Fruit fly (Drosophila melanogaster) whole organism, embryonic: Measurements from ENCODE around the gene hob.
A peak's percentile ranks its signal among the peaks of the same experiment; 100 is the strongest.

Source experiments
- Abd-B ChIP-seq: fragments of 200-800 bp; sonication (Bioruptor generic); optimal IDR thresholded peaks from 2 replicates; lab custom pipeline; 2018; ENCODE audit warnings: missing biosample characterization, mild to moderate bottlenecking, missing genetic modification characterization, moderate library complexity
- B-H2 ChIP-seq: fragments of 200-800 bp; sonication (Bioruptor generic); optimal IDR thresholded peaks from 2 replicates; lab custom pipeline; 2018; ENCODE audit warnings: missing biosample characterization, mild to moderate bottlenecking, missing genetic modification characterization
- CG10321 ChIP-seq: fragments of 200-800 bp; sonication (Bioruptor generic); IDR thresholded peaks from 2 replicates; pipeline ENCODE4 v1.3.6; 2022; ENCODE audit warnings: missing biosample characterization, missing genetic modification characterization
- CG11723 ChIP-seq: fragments of 200-800 bp; sonication (Bioruptor generic); optimal IDR thresholded peaks from 2 replicates; lab custom pipeline; 2017; ENCODE audit warnings: missing biosample characterization, mild to moderate bottlenecking, missing genetic modification characterization
- CG14965 ChIP-seq: fragments of 200-800 bp; sonication (Bioruptor generic); optimal IDR thresholded peaks from 2 replicates; lab custom pipeline; 2016; ENCODE audit warnings: missing biosample characterization, missing genetic modification characterization, borderline replicate concordance
- CG15073 ChIP-seq: fragments of 200-800 bp; sonication (Bioruptor generic); optimal IDR thresholded peaks from 2 replicates; lab custom pipeline; 2016; ENCODE audit warnings: missing biosample characterization, missing genetic modification characterization
- CG16863 ChIP-seq: fragments of 200-800 bp; sonication (Bioruptor generic); optimal IDR thresholded peaks from 3 replicates; lab custom pipeline; 2016; ENCODE audit warnings: missing biosample characterization, missing genetic modification characterization
- CG17612 ChIP-seq: fragments of 200-800 bp; sonication (Bioruptor generic); IDR thresholded peaks from 2 replicates; pipeline ENCODE4 v1.3.6; 2022; ENCODE audit warnings: missing biosample characterization, missing genetic modification characterization
- CG18619 ChIP-seq: fragments of 200-800 bp; sonication (Bioruptor generic); optimal IDR thresholded peaks from 3 replicates; lab custom pipeline; 2017; ENCODE audit warnings: missing biosample characterization, mild to moderate bottlenecking, missing genetic modification characterization
- CG2199 ChIP-seq: fragments of 200-800 bp; sonication (Bioruptor generic); IDR thresholded peaks from 3 replicates; pipeline ENCODE4 v1.3.6; 2022; ENCODE audit warnings: missing biosample characterization, missing genetic modification characterization
- CG30431 ChIP-seq: fragments of 200-800 bp; sonication (Bioruptor generic); optimal IDR thresholded peaks from 2 replicates; lab custom pipeline; 2017; ENCODE audit warnings: missing biosample characterization, missing genetic modification characterization
- CG32767 ChIP-seq: fragments of 200-800 bp; sonication (Bioruptor generic); IDR thresholded peaks from 2 replicates; pipeline ENCODE4 v1.3.6; 2022; ENCODE audit warnings: missing biosample characterization, missing genetic modification characterization
- CG4424 ChIP-seq: fragments of 200-800 bp; sonication (Bioruptor generic); optimal IDR thresholded peaks from 3 replicates; lab custom pipeline; 2016; ENCODE audit warnings: missing biosample characterization, missing genetic modification characterization
- CG5245 ChIP-seq: fragments of 200-800 bp; sonication (Bioruptor generic); optimal IDR thresholded peaks from 3 replicates; lab custom pipeline; 2016; ENCODE audit warnings: missing biosample characterization, missing genetic modification characterization
- CG6654 ChIP-seq: fragments of 200-800 bp; sonication (Bioruptor generic); optimal IDR thresholded peaks from 2 replicates; lab custom pipeline; 2017; ENCODE audit warnings: missing biosample characterization, mild to moderate bottlenecking, missing genetic modification characterization
- CG6683 ChIP-seq: fragments of 200-800 bp; sonication (Bioruptor generic); optimal IDR thresholded peaks from 2 replicates; lab custom pipeline; 2017; ENCODE audit warnings: missing biosample characterization, mild to moderate bottlenecking, missing genetic modification characterization, missing genetic modification reagents
- CG6689 ChIP-seq: fragments of 200-800 bp; sonication (Bioruptor generic); IDR thresholded peaks from 2 replicates; pipeline ENCODE4 v1.3.6; 2022; ENCODE audit warnings: missing biosample characterization, missing genetic modification characterization
- CG7271 ChIP-seq: fragments of 200-800 bp; sonication (Bioruptor generic); optimal IDR thresholded peaks from 2 replicates; lab custom pipeline; 2018; ENCODE audit warnings: missing biosample characterization, mild to moderate bottlenecking, missing genetic modification characterization, moderate library complexity
- CG8924 ChIP-seq: fragments of 200-800 bp; optimal IDR thresholded peaks from 3 replicates; lab custom pipeline; 2019; ENCODE audit warnings: missing biosample characterization, mild to moderate bottlenecking, missing genetic modification characterization, moderate library complexity
- CG9609 ChIP-seq: fragments of 200-800 bp; sonication (Bioruptor generic); optimal IDR thresholded peaks from 3 replicates; lab custom pipeline; 2016; ENCODE audit warnings: missing biosample characterization, missing genetic modification characterization
- GATAe ChIP-seq: fragments of 200-800 bp; sonication (Bioruptor generic); conservative IDR thresholded peaks from 2 replicates; pipeline ENCODE4 v1.3.6; 2022; ENCODE audit warnings: missing biosample characterization, missing genetic modification characterization
- Gsc ChIP-seq: fragments of 200-800 bp; sonication (Bioruptor generic); IDR thresholded peaks from 2 replicates; pipeline ENCODE4 v1.3.6; 2022; ENCODE audit warnings: missing biosample characterization, missing genetic modification characterization
- Med ChIP-seq: fragments of 200-800 bp; sonication (Bioruptor generic); peaks from one replicate; lab custom pipeline; 2016; ENCODE audit warnings: missing biosample characterization, missing genetic modification characterization, mild to moderate bottlenecking, inconsistent platforms, moderate library complexity
- Meics ChIP-seq: fragments of 200-800 bp; sonication (Bioruptor generic); optimal IDR thresholded peaks from 2 replicates; lab custom pipeline; 2017; ENCODE audit warnings: missing biosample characterization, mild to moderate bottlenecking, missing genetic modification characterization
- NC2α ChIP-seq: fragments of 200-800 bp; sonication (Bioruptor generic); optimal IDR thresholded peaks from 2 replicates; lab custom pipeline; 2016; ENCODE audit warnings: missing biosample characterization, missing genetic modification characterization
- NC2β ChIP-seq: fragments of 200-800 bp; sonication (Bioruptor generic); optimal IDR thresholded peaks from 2 replicates; lab custom pipeline; 2016; ENCODE audit warnings: missing biosample characterization, missing genetic modification characterization
- Neu2 ChIP-seq: fragments of 200-800 bp; sonication (Bioruptor generic); optimal IDR thresholded peaks from 3 replicates; lab custom pipeline; 2016; ENCODE audit warnings: missing biosample characterization, missing genetic modification characterization, borderline replicate concordance
- Oli ChIP-seq: fragments of 200-800 bp; sonication (Bioruptor generic); optimal IDR thresholded peaks from 2 replicates; lab custom pipeline; 2018; ENCODE audit warnings: missing biosample characterization, mild to moderate bottlenecking, missing genetic modification characterization, moderate library complexity
- Ravus ChIP-seq: fragments of 200-800 bp; sonication (Bioruptor generic); IDR thresholded peaks from 2 replicates; pipeline ENCODE4 v1.3.6; 2022; ENCODE audit warnings: missing biosample characterization, missing genetic modification characterization
- Stat92E ChIP-seq, 3 experiments: fragments of >200 bp in 2 of 3; fragments of 200-800 bp in 1 of 3; sonication (Bioruptor generic) in 1 of 3; optimal IDR thresholded peaks; 2 replicates each; lab custom pipeline; 2017 to 2019; ENCODE audit warnings: missing biosample characterization in 3 of 3, missing genetic modification characterization in 3 of 3, mild to moderate bottlenecking in 1 of 3, moderate library complexity in 1 of 3
- ac ChIP-seq: fragments of 200-800 bp; sonication (Bioruptor generic); optimal IDR thresholded peaks from 3 replicates; lab custom pipeline; 2017; ENCODE audit warnings: missing biosample characterization, mild to moderate bottlenecking, missing genetic modification characterization
- bab2 ChIP-seq: fragments of 200-800 bp; sonication (Bioruptor generic); optimal IDR thresholded peaks from 2 replicates; lab custom pipeline; 2016; ENCODE audit warnings: missing biosample characterization, missing genetic modification characterization
- bsh ChIP-seq, 2 experiments: fragments of 200-800 bp; sonication (Bioruptor generic); optimal IDR thresholded peaks; 2 replicates each; lab custom pipeline; 2017 to 2018; ENCODE audit warnings: mild to moderate bottlenecking in 2 of 2, missing biosample characterization in 2 of 2, missing genetic modification characterization in 2 of 2, moderate library complexity in 1 of 2
- fd102C ChIP-seq: fragments of 200-800 bp; sonication (Bioruptor generic); optimal IDR thresholded peaks from 2 replicates; lab custom pipeline; 2018; ENCODE audit warnings: missing biosample characterization, mild to moderate bottlenecking, missing genetic modification characterization, moderate library complexity
- fu2 ChIP-seq: fragments of 200-800 bp; sonication (Bioruptor generic); optimal IDR thresholded peaks from 2 replicates; lab custom pipeline; 2016; ENCODE audit warnings: missing biosample characterization, missing genetic modification characterization
- gce ChIP-seq: fragments of 200-800 bp; sonication (Bioruptor generic); IDR thresholded peaks from 3 replicates; pipeline ENCODE4 v1.3.6; 2022; ENCODE audit warnings: missing biosample characterization, missing genetic modification characterization
- klu ChIP-seq: fragments of 200-800 bp; sonication (Bioruptor generic); IDR thresholded peaks from 2 replicates; pipeline ENCODE4 v1.3.6; 2022; ENCODE audit warnings: missing biosample characterization, missing genetic modification characterization
- lbe ChIP-seq: fragments of 200-800 bp; sonication (Bioruptor generic); optimal IDR thresholded peaks from 2 replicates; lab custom pipeline; 2016; ENCODE audit warnings: missing biosample characterization, mild to moderate bottlenecking, missing genetic modification characterization
- lola ChIP-seq, 3 experiments: fragments of >200 bp in 2 of 3; fragments of 200-800 bp in 1 of 3; sonication (Bioruptor generic) in 1 of 3; optimal IDR thresholded peaks; 2 replicates each; lab custom pipeline; 2017 to 2019; ENCODE audit warnings: missing biosample characterization in 3 of 3, missing genetic modification characterization in 3 of 3, mild to moderate bottlenecking in 1 of 3, moderate library complexity in 1 of 3
- lov ChIP-seq, 2 experiments: fragments of 200-800 bp in 1 of 2; fragments of >200 bp in 1 of 2; sonication (Bioruptor generic) in 1 of 2; IDR thresholded peaks in 1 of 2; optimal IDR thresholded peaks in 1 of 2; 2 replicates in 1 of 2; 3 replicates in 1 of 2; pipeline versions ENCODE4 v1.3.6 to Lab custom; 2017 to 2022; ENCODE audit warnings: missing biosample characterization in 1 of 2, missing genetic modification characterization in 1 of 2
- mam ChIP-seq: fragments of 200-800 bp; sonication (Bioruptor generic); optimal IDR thresholded peaks from 3 replicates; lab custom pipeline; 2016; ENCODE audit warnings: missing biosample characterization, missing genetic modification characterization
- nmo ChIP-seq: fragments of 200-800 bp; sonication (Bioruptor generic); optimal IDR thresholded peaks from 2 replicates; lab custom pipeline; 2018; ENCODE audit warnings: missing biosample characterization, mild to moderate bottlenecking, missing genetic modification characterization, moderate library complexity
- pb ChIP-seq: fragments of 200-800 bp; sonication (Bioruptor generic); optimal IDR thresholded peaks from 3 replicates; lab custom pipeline; 2016; ENCODE audit warnings: missing biosample characterization, missing genetic modification characterization
- psq ChIP-seq: fragments of 200-800 bp; sonication (Bioruptor generic); optimal IDR thresholded peaks from 2 replicates; lab custom pipeline; 2017; ENCODE audit warnings: missing biosample characterization, missing genetic modification characterization
- ro ChIP-seq: fragments of 200-800 bp; sonication (Bioruptor generic); IDR thresholded peaks from 2 replicates; pipeline ENCODE4 v1.3.6; 2022; ENCODE audit warnings: missing biosample characterization, missing genetic modification characterization
- scrt ChIP-seq: fragments of 200-800 bp; sonication (Bioruptor generic); optimal IDR thresholded peaks from 2 replicates; lab custom pipeline; 2018; ENCODE audit warnings: missing biosample characterization, mild to moderate bottlenecking, missing genetic modification characterization, moderate library complexity
- sqz ChIP-seq: fragments of 200-800 bp; sonication (Bioruptor generic); optimal IDR thresholded peaks from 3 replicates; lab custom pipeline; 2018; ENCODE audit warnings: missing biosample characterization, mild to moderate bottlenecking, missing genetic modification characterization
- zf30C ChIP-seq: fragments of 200-800 bp; sonication (Bioruptor generic); optimal IDR thresholded peaks from 3 replicates; lab custom pipeline; 2018; ENCODE audit warnings: missing biosample characterization, mild to moderate bottlenecking, missing genetic modification characterization

The hob gene

dm6 chr3L:3249997-3250774 lies 31.5 kb upstream of the hob start (continued):
- TF ChIP-seq CG32767 (GFP tag; lab: Robert Waterston, UW) (peak; percentile 76; the same call in 1 of the 2 replicates), GATAe (GFP tag; lab: Robert Waterston, UW) (peak; percentile 73), CG7271 (peak; percentile 42), zf30C (GFP tag; lab: Kevin White, UChicago) (peak; percentile 91), nmo (peak; percentile 98), CG10321 (GFP tag; lab: Robert Waterston, UW) (peak; percentile 29; the same call in 1 of the 2 replicates), Neu2 (GFP tag; lab: Kevin White, UChicago) (peak; percentile 64), CG6654 (GFP tag; lab: Kevin White, UChicago) (peak; percentile 88), NC2β (GFP tag; lab: Kevin White, UChicago) (peak; percentile 92), CG2199 (GFP tag; lab: Robert Waterston, UW) (no peak), CG6689 (peak; percentile 89), Stat92E (GFP tag; optimal IDR thresholded peaks at IDR 0.05; lab: Kevin White, UChicago) (peak in 1 of 3 experiments; percentile 77), CG8924 (tag; lab: Kevin White, UChicago) (peak; percentile 98), bab2 (GFP tag; lab: Kevin White, UChicago) (peak; percentile 93), CG16863 (GFP tag; lab: Kevin White, UChicago) (peak; percentile 96), CG17612 (GFP tag; lab: Robert Waterston, UW) (no peak; the same call in 1 of the 2 replicates), CG30431 (GFP tag; lab: Kevin White, UChicago) (peak; percentile 94), Abd-B (GFP tag; lab: Kevin White, UChicago) (peak; percentile 95), CG9609 (peak; percentile 96), ac (peak; percentile 45), lov (optimal IDR thresholded peaks at IDR 0.05; lab: Kevin White, UChicago) (no peak), lov (GFP tag; IDR thresholded peaks at IDR 0.05; lab: Robert Waterston, UW) (peak; percentile 61; the same call in 1 of the 3 replicates), Ravus (peak; percentile 49), Gsc (GFP tag; lab: Robert Waterston, UW) (peak; percentile 59), CG6683 (GFP tag; lab: Kevin White, UChicago) (peak; percentile 78), Meics (peak; percentile 95), bsh (GFP tag; optimal IDR thresholded peaks at IDR 0.05; lab: Kevin White, UChicago) (peak; percentile 92 to 94), NC2α (GFP tag; lab: Kevin White, UChicago) (peak; percentile 92), pb (peak; percentile 90), lbe (peak; percentile 42), CG4424 (GFP tag; lab: Kevin White, UChicago) (peak; percentile 97), lola (GFP tag; optimal IDR thresholded peaks at IDR 0.05; lab: Kevin White, UChicago) (peak in 1 of 3 experiments; percentile 97), CG15073 (peak; percentile 76), CG14965 (GFP tag; lab: Kevin White, UChicago) (peak; percentile 56), Med (GFP tag; lab: Kevin White, UChicago) (peak; percentile 97), fd102C (GFP tag; lab: Kevin White, UChicago) (peak; percentile 10), psq (peak; percentile 87), mam (GFP tag; lab: Kevin White, UChicago) (peak; percentile 95), B-H2 (GFP tag; lab: Kevin White, UChicago) (peak; percentile 76), klu (GFP tag; lab: Robert Waterston, UW) (peak; percentile 88), fu2 (GFP tag; lab: Kevin White, UChicago) (peak; percentile 96), CG5245 (peak; percentile 92), sqz (GFP tag; lab: Kevin White, UChicago) (peak; percentile 80), ro (peak; percentile 69), scrt (peak; percentile 80), gce (GFP tag; lab: Robert Waterston, UW) (peak; percentile 77; the same call in 1 of the 3 replicates), Oli (tag; lab: Kevin White, UChicago) (peak; percentile 97), CG18619 (GFP tag; lab: Kevin White, UChicago) (peak; percentile 97), CG11723 (GFP tag; lab: Kevin White, UChicago) (peak; percentile 96)
